Worm (Caenorhabditis elegans) whole organism, late embryonic: ENCODE measurements around the gene C55C3.8.

Experiments
- K02D7.2 ChIP-seq: sonication (generic microtip); optimal IDR thresholded peaks from 2 replicates; lab custom pipeline; 2017; ENCODE audit warnings: mild to moderate bottlenecking, missing genetic modification characterization, missing compliant biosample characterization
- hlh-30 ChIP-seq: sonication (generic microtip); optimal IDR thresholded peaks from 2 replicates; lab custom pipeline; 2017; ENCODE audit warnings: antibody characterized with exemption, missing genetic modification characterization, missing compliant biosample characterization; ENCODE audit not compliant: insufficient read depth

DNA sequence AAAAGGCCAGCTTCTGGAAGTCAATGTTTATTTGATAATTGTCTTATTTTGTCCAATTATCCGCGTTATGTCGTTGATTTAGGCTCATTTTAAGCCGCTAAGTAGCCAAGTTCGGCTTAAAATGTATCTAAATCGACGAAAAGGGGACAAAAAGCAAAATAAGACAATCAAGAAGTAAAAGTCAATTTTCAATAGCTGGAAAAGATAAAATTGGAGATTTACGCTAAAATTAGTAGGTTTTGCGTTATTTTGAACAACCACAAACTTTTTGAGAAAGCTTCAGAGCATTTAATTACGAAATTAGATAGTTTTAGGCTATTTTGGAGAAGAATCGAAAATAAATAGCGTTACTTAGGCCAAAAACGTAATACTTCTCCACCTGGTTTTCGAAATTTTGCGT lies 27.9 kb upstream of the C55C3.8 start:
- TF ChIP-seq hlh-30 (no peak), K02D7.2 (tag; lab: Kevin White, UChicago) (no peak)
